Worm (Caenorhabditis elegans): ENCODE results near the gene set-8.

ce11 chrX:13435790-13436472 is 10.6 kb upstream of the set-8 start, which contains the start of gene jmjd-3.3:
- TF ChIP-seq lin-13 (tag; optimal IDR thresholded peaks at IDR 0.05) (no peak), pha-4 (tag; optimal IDR thresholded peaks at IDR 0.05) (no peak), unc-39 (tag; optimal IDR thresholded peaks at IDR 0.05) (no peak), ceh-83 (GFP tag; optimal IDR thresholded peaks at IDR 0.05) (no peak), mep-1 (tag; optimal IDR thresholded peaks at IDR 0.05) (no peak), lsy-2 (tag; optimal IDR thresholded peaks at IDR 0.05) (no peak)

Measured in whole organism, mixed stage, embryonic.